Fruit fly (Drosophila melanogaster) whole organism, embryonic: ENCODE results near the gene CG13605.

Experiments
- Atf-2 ChIP-seq: fragments of 200-800 bp; sonication (Bioruptor generic); optimal IDR thresholded peaks from 2 replicates; lab custom pipeline; 2016; ENCODE audit warnings: missing biosample characterization, missing genetic modification characterization
- Bdp1 ChIP-seq: fragments of 200-800 bp; sonication (Bioruptor generic); optimal IDR thresholded peaks from 3 replicates; lab custom pipeline; 2016; ENCODE audit warnings: missing biosample characterization, missing genetic modification characterization
- Bteb2 ChIP-seq: fragments of 200-800 bp; sonication (Bioruptor generic); optimal IDR thresholded peaks from 2 replicates; lab custom pipeline; 2016; ENCODE audit warnings: missing biosample characterization, missing genetic modification characterization
- CG1024 ChIP-seq: fragments of 200-800 bp; sonication (Bioruptor generic); IDR thresholded peaks from 2 replicates; pipeline ENCODE4 v1.3.6; 2022; ENCODE audit warnings: missing biosample characterization, missing genetic modification characterization
- CG11093 ChIP-seq: fragments of 200-800 bp; sonication (Bioruptor generic); IDR thresholded peaks from 3 replicates; pipeline ENCODE4 v1.3.6; 2022; ENCODE audit warnings: missing biosample characterization, missing genetic modification characterization
- CG11398 ChIP-seq: fragments of 200-800 bp; sonication (Bioruptor generic); optimal IDR thresholded peaks from 2 replicates; lab custom pipeline; 2016; ENCODE audit warnings: missing biosample characterization, missing genetic modification characterization
- CG12236 ChIP-seq: fragments of 200-800 bp; sonication (Bioruptor generic); optimal IDR thresholded peaks from 2 replicates; lab custom pipeline; 2016; ENCODE audit warnings: missing biosample characterization, missing genetic modification characterization
- CG15011 ChIP-seq: fragments of 200-800 bp; sonication (Bioruptor generic); optimal IDR thresholded peaks from 3 replicates; lab custom pipeline; 2018; ENCODE audit warnings: missing biosample characterization, mild to moderate bottlenecking, missing genetic modification characterization
- CG15479 ChIP-seq: fragments of 200-800 bp; sonication (Bioruptor generic); optimal IDR thresholded peaks from 3 replicates; lab custom pipeline; 2019; ENCODE audit warnings: missing biosample characterization, mild to moderate bottlenecking, missing genetic modification characterization, moderate library complexity
- CG17802 ChIP-seq: fragments of 200-800 bp; sonication (Bioruptor generic); optimal IDR thresholded peaks from 2 replicates; lab custom pipeline; 2018; ENCODE audit warnings: missing biosample characterization, mild to moderate bottlenecking, missing genetic modification characterization, moderate library complexity
- CG17829 ChIP-seq: fragments of 200-800 bp; optimal IDR thresholded peaks from 2 replicates; lab custom pipeline; 2019; ENCODE audit warnings: missing biosample characterization, mild to moderate bottlenecking, missing genetic modification characterization, moderate library complexity
- CG32772 ChIP-seq: fragments of 200-800 bp; sonication (Bioruptor generic); IDR thresholded peaks from 2 replicates; pipeline ENCODE4 v1.3.6; 2022; ENCODE audit warnings: missing biosample characterization, missing genetic modification characterization
- CG33213 ChIP-seq: fragments of 200-800 bp; sonication (Bioruptor generic); optimal IDR thresholded peaks from 3 replicates; lab custom pipeline; 2016; ENCODE audit warnings: missing biosample characterization, missing genetic modification characterization
- CG33557 ChIP-seq: fragments of 200-800 bp; sonication (Bioruptor generic); optimal IDR thresholded peaks from 2 replicates; lab custom pipeline; 2019; ENCODE audit warnings: missing biosample characterization, mild to moderate bottlenecking, missing genetic modification characterization, moderate library complexity
- CG43689 ChIP-seq: fragments of 200-800 bp; sonication (Bioruptor generic); IDR thresholded peaks from 2 replicates; pipeline ENCODE4 v1.3.6; 2022; ENCODE audit warnings: missing biosample characterization, missing genetic modification characterization
- CG4617 ChIP-seq: fragments of 200-800 bp; sonication (Bioruptor generic); optimal IDR thresholded peaks from 3 replicates; lab custom pipeline; 2016; ENCODE audit warnings: missing biosample characterization, missing genetic modification characterization, borderline replicate concordance
- CG4707 ChIP-seq: fragments of 200-800 bp; sonication (Bioruptor generic); optimal IDR thresholded peaks from 2 replicates; lab custom pipeline; 2018; ENCODE audit warnings: missing biosample characterization, mild to moderate bottlenecking, missing genetic modification characterization, moderate library complexity
- CG6683 ChIP-seq: fragments of 200-800 bp; sonication (Bioruptor generic); optimal IDR thresholded peaks from 2 replicates; lab custom pipeline; 2017; ENCODE audit warnings: missing biosample characterization, mild to moderate bottlenecking, missing genetic modification characterization, missing genetic modification reagents
- CG7372 ChIP-seq: fragments of 200-800 bp; sonication (Bioruptor generic); IDR thresholded peaks from 2 replicates; pipeline ENCODE4 v1.3.6; 2022; ENCODE audit warnings: missing biosample characterization, missing genetic modification characterization
- CG8944 ChIP-seq: fragments of 200-800 bp; sonication (Bioruptor generic); optimal IDR thresholded peaks from 3 replicates; lab custom pipeline; 2016; ENCODE audit warnings: missing biosample characterization, missing genetic modification characterization
- CG9817 ChIP-seq: fragments of 200-800 bp; sonication (Bioruptor generic); optimal IDR thresholded peaks from 2 replicates; lab custom pipeline; 2018; ENCODE audit warnings: missing biosample characterization, mild to moderate bottlenecking, missing genetic modification characterization, moderate library complexity
- CkIIα-i1 ChIP-seq: fragments of 200-800 bp; sonication (Bioruptor generic); IDR thresholded peaks from 2 replicates; pipeline ENCODE4 v1.3.6; 2022; ENCODE audit warnings: missing biosample characterization, missing genetic modification characterization
- Dll ChIP-seq: fragments of 200-800 bp; sonication (Bioruptor generic); IDR thresholded peaks from 4 replicates; pipeline ENCODE4 v1.3.6; 2022; ENCODE audit warnings: missing biosample characterization, missing genetic modification characterization; ENCODE audit not compliant: partially characterized antibody
- Dref ChIP-seq: fragments of 200-800 bp; sonication (Bioruptor generic); IDR thresholded peaks from 2 replicates; pipeline ENCODE4 v1.3.6; 2022; ENCODE audit warnings: missing biosample characterization, missing genetic modification characterization
- Elba2 ChIP-seq: fragments of 200-800 bp; sonication (Bioruptor generic); optimal IDR thresholded peaks from 3 replicates; lab custom pipeline; 2016; ENCODE audit warnings: missing biosample characterization, missing genetic modification characterization
- H15 ChIP-seq: fragments of 200-800 bp; sonication (Bioruptor generic); IDR thresholded peaks from 3 replicates; pipeline ENCODE4 v1.3.6; 2022; ENCODE audit warnings: missing biosample characterization, missing genetic modification characterization
- HLHmδ ChIP-seq: fragments of 200-800 bp; sonication (Bioruptor generic); optimal IDR thresholded peaks from 2 replicates; lab custom pipeline; 2018; ENCODE audit warnings: missing biosample characterization, mild to moderate bottlenecking, missing genetic modification characterization, moderate library complexity
- Kr ChIP-seq: fragments of 200-800 bp; sonication (Bioruptor generic); optimal IDR thresholded peaks from 2 replicates; lab custom pipeline; 2017; ENCODE audit warnings: missing biosample characterization, mild to moderate bottlenecking, missing genetic modification characterization
- Mad ChIP-seq: fragments of 200-800 bp; sonication (Bioruptor generic); optimal IDR thresholded peaks from 2 replicates; lab custom pipeline; 2016; ENCODE audit warnings: missing biosample characterization, missing genetic modification characterization
- Mes4 ChIP-seq: fragments of 200-800 bp; sonication (Bioruptor generic); optimal IDR thresholded peaks from 2 replicates; lab custom pipeline; 2016; ENCODE audit warnings: missing biosample characterization, missing genetic modification characterization
- Nf-YB ChIP-seq: fragments of 200-800 bp; sonication (Bioruptor generic); optimal IDR thresholded peaks from 3 replicates; lab custom pipeline; 2019; ENCODE audit warnings: missing biosample characterization, mild to moderate bottlenecking, missing genetic modification characterization, moderate library complexity
- Sry-β ChIP-seq: fragments of 200-800 bp; sonication (Bioruptor generic); optimal IDR thresholded peaks from 2 replicates; lab custom pipeline; 2018; ENCODE audit warnings: missing biosample characterization, mild to moderate bottlenecking, missing genetic modification characterization, moderate library complexity
- Xrp1 ChIP-seq: fragments of 200-800 bp; sonication (Bioruptor generic); IDR thresholded peaks from 2 replicates; pipeline ENCODE4 v1.3.6; 2022; ENCODE audit warnings: missing biosample characterization, missing genetic modification characterization
- chm ChIP-seq: fragments of 200-800 bp; sonication (Bioruptor generic); IDR thresholded peaks from 2 replicates; pipeline ENCODE4 v1.3.6; 2022; ENCODE audit warnings: missing biosample characterization, missing genetic modification characterization
- crol ChIP-seq: fragments of 200-800 bp; sonication (Bioruptor generic); IDR thresholded peaks from 2 replicates; pipeline ENCODE4 v1.3.6; 2022; ENCODE audit warnings: missing biosample characterization, missing genetic modification characterization
- dmrt11E ChIP-seq: fragments of 200-800 bp; sonication (Bioruptor generic); optimal IDR thresholded peaks from 3 replicates; lab custom pipeline; 2018; ENCODE audit warnings: missing biosample characterization, mild to moderate bottlenecking, missing genetic modification characterization, moderate library complexity
- esg ChIP-seq: fragments of 200-800 bp; sonication (Bioruptor generic); conservative IDR thresholded peaks from 2 replicates; pipeline ENCODE4 v1.3.6; 2022; ENCODE audit warnings: missing biosample characterization, missing genetic modification characterization
- eyg ChIP-seq: fragments of 200-800 bp; sonication (Bioruptor generic); optimal IDR thresholded peaks from 3 replicates; lab custom pipeline; 2016; ENCODE audit warnings: missing biosample characterization, missing genetic modification characterization
- her ChIP-seq: fragments of 200-800 bp; sonication (Bioruptor generic); optimal IDR thresholded peaks from 2 replicates; lab custom pipeline; 2016; ENCODE audit warnings: missing biosample characterization, missing genetic modification characterization
- jigr1 ChIP-seq: fragments of 200-800 bp; sonication (Bioruptor generic); IDR thresholded peaks from 3 replicates; pipeline ENCODE4 v1.3.6; 2022; ENCODE audit warnings: missing biosample characterization, missing genetic modification characterization
- jing ChIP-seq: fragments of 200-800 bp; sonication (Bioruptor generic); optimal IDR thresholded peaks from 2 replicates; lab custom pipeline; 2018; ENCODE audit warnings: missing biosample characterization, mild to moderate bottlenecking, missing genetic modification characterization
- kah ChIP-seq: fragments of 200-800 bp; sonication (Bioruptor generic); optimal IDR thresholded peaks from 2 replicates; lab custom pipeline; 2018; ENCODE audit warnings: missing biosample characterization, mild to moderate bottlenecking, missing genetic modification characterization
- kay ChIP-seq: fragments of 200-800 bp; sonication (Bioruptor generic); optimal IDR thresholded peaks from 2 replicates; lab custom pipeline; 2016; ENCODE audit warnings: missing biosample characterization, missing genetic modification characterization
- knrl ChIP-seq: fragments of 200-800 bp; sonication (Bioruptor generic); IDR thresholded peaks from 3 replicates; pipeline ENCODE4 v1.3.6; 2022; ENCODE audit warnings: missing biosample characterization, missing genetic modification characterization; ENCODE audit not compliant: partially characterized antibody
- lov ChIP-seq, 2 experiments: fragments of 200-800 bp in 1 of 2; fragments of >200 bp in 1 of 2; sonication (Bioruptor generic) in 1 of 2; IDR thresholded peaks in 1 of 2; optimal IDR thresholded peaks in 1 of 2; 2 replicates in 1 of 2; 3 replicates in 1 of 2; pipeline versions ENCODE4 v1.3.6 to Lab custom; 2017 to 2022; ENCODE audit warnings: missing biosample characterization in 1 of 2, missing genetic modification characterization in 1 of 2
- pfk ChIP-seq: fragments of 200-800 bp; sonication (Bioruptor generic); optimal IDR thresholded peaks from 2 replicates; lab custom pipeline; 2018; ENCODE audit warnings: missing biosample characterization, mild to moderate bottlenecking, missing genetic modification characterization, moderate library complexity
- pho ChIP-seq: fragments of 200-800 bp; sonication (Bioruptor generic); optimal IDR thresholded peaks from 2 replicates; lab custom pipeline; 2016; ENCODE audit warnings: missing biosample characterization, missing genetic modification characterization
- sc ChIP-seq, 3 experiments: fragments of >200 bp in 2 of 3; fragments of 200-800 bp in 1 of 3; sonication (Bioruptor generic) in 1 of 3; optimal IDR thresholded peaks; 2 replicates in 2 of 3; 3 replicates in 1 of 3; lab custom pipeline; 2017; ENCODE audit warnings: mild to moderate bottlenecking in 1 of 3, missing biosample characterization in 1 of 3, missing genetic modification characterization in 1 of 3, missing genetic modification reagents in 1 of 3
- sisA ChIP-seq: fragments of 200-800 bp; sonication (Bioruptor generic); IDR thresholded peaks from 2 replicates; pipeline ENCODE4 v1.3.6; 2022; ENCODE audit warnings: missing biosample characterization, missing genetic modification characterization
- unpg ChIP-seq: fragments of 200-800 bp; sonication (Bioruptor generic); optimal IDR thresholded peaks from 3 replicates; lab custom pipeline; 2018; ENCODE audit warnings: missing biosample characterization, mild to moderate bottlenecking, missing genetic modification characterization, moderate library complexity

Gene CG13605

dm6 chr3R:24106059-24106631, 6.0 kb downstream of the CG13605 start (continued):
- TF ChIP-seq pho (GFP tag; lab: Kevin White, UChicago), result no peak
- TF ChIP-seq CG15011 (GFP tag; lab: Kevin White, UChicago), result no peak
- TF ChIP-seq CG15479, result no peak
- peak; percentile 25 for TF ChIP-seq Bdp1 (GFP tag; lab: Kevin White, UChicago)
- no peak for TF ChIP-seq Xrp1 (GFP tag; lab: Robert Waterston, UW)
- no peak for TF ChIP-seq CG12236 (GFP tag; lab: Kevin White, UChicago)
- peak; percentile 57 for TF ChIP-seq unpg
- no peak for TF ChIP-seq CG33557 (GFP tag; lab: Kevin White, UChicago)
- no peak for TF ChIP-seq CkIIα-i1 (GFP tag; lab: Robert Waterston, UW)
- no peak for TF ChIP-seq sisA (GFP tag; lab: Robert Waterston, UW)
- TF ChIP-seq HLHmδ (GFP tag; lab: Kevin White, UChicago), result no peak
- no peak for TF ChIP-seq lov (optimal IDR thresholded peaks at IDR 0.05; lab: Kevin White, UChicago)
- no peak for TF ChIP-seq lov (GFP tag; IDR thresholded peaks at IDR 0.05; lab: Robert Waterston, UW)
- TF ChIP-seq jigr1 (GFP tag; lab: Robert Waterston, UW), result no peak
- TF ChIP-seq kay (GFP tag; lab: Kevin White, UChicago), result peak; percentile 14
- TF ChIP-seq CG4707 (GFP tag; lab: Kevin White, UChicago), result no peak
- TF ChIP-seq esg (GFP tag; lab: Robert Waterston, UW), result no peak
- TF ChIP-seq Atf-2 (GFP tag; lab: Kevin White, UChicago), result no peak
- TF ChIP-seq CG17802 (tag; lab: Kevin White, UChicago), result no peak
- no peak for TF ChIP-seq CG1024 (GFP tag; lab: Robert Waterston, UW)
- no peak for TF ChIP-seq knrl (GFP tag; lab: Robert Waterston, UW)
- TF ChIP-seq CG8944 (GFP tag; lab: Kevin White, UChicago), result no peak
- peak; percentile 7 for TF ChIP-seq CG9817
- TF ChIP-seq sc (optimal IDR thresholded peaks at IDR 0.05; lab: Kevin White, UChicago), result no peak
- no peak for TF ChIP-seq sc (GFP tag; optimal IDR thresholded peaks at IDR 0.05; lab: Kevin White, UChicago)
- no peak for TF ChIP-seq Dll (GFP tag; lab: Robert Waterston, UW)
- TF ChIP-seq Elba2 (GFP tag; lab: Kevin White, UChicago), result no peak
- TF ChIP-seq Nf-YB (GFP tag; lab: Kevin White, UChicago), result no peak
- no peak for TF ChIP-seq crol (GFP tag; lab: Robert Waterston, UW)
- TF ChIP-seq Mes4, result peak; percentile 18
- no peak for TF ChIP-seq CG11398 (GFP tag; lab: Kevin White, UChicago)
- peak; percentile 49 for TF ChIP-seq Mad (GFP tag; lab: Kevin White, UChicago)
- no peak for TF ChIP-seq CG7372 (GFP tag; lab: Robert Waterston, UW)
- no peak for TF ChIP-seq chm (GFP tag; lab: Robert Waterston, UW)
- TF ChIP-seq Kr, result no peak
- TF ChIP-seq eyg (GFP tag; lab: Kevin White, UChicago), result no peak
- no peak for TF ChIP-seq Sry-β (GFP tag; lab: Kevin White, UChicago)
- no peak for TF ChIP-seq CG11093 (GFP tag; lab: Robert Waterston, UW)
- TF ChIP-seq CG6683 (GFP tag; lab: Kevin White, UChicago), result peak; percentile 1
- no peak for TF ChIP-seq Dref (GFP tag; lab: Robert Waterston, UW)
- TF ChIP-seq CG17829 (tag; lab: Kevin White, UChicago), result peak; percentile 28
- TF ChIP-seq CG43689 (GFP tag; lab: Robert Waterston, UW), result no peak
- TF ChIP-seq Bteb2 (GFP tag; lab: Kevin White, UChicago), result peak; percentile 45
- TF ChIP-seq kah, result no peak
- no peak for TF ChIP-seq pfk
- no peak for TF ChIP-seq her (GFP tag; lab: Kevin White, UChicago)
- no peak for TF ChIP-seq H15 (GFP tag; lab: Robert Waterston, UW)
- peak; percentile 27 for TF ChIP-seq dmrt11E (tag; lab: Kevin White, UChicago)
- TF ChIP-seq CG32772, result no peak
- peak; percentile 11 for TF ChIP-seq CG4617 (GFP tag; lab: Kevin White, UChicago)
- no peak for TF ChIP-seq jing (GFP tag; lab: Kevin White, UChicago)
- peak; percentile 61 for TF ChIP-seq CG33213 (GFP tag; lab: Kevin White, UChicago)
